Fruit fly (Drosophila melanogaster): ENCODE results near the gene Ilp1.

dm6 chr3L:9814621-9815020, 16.4 kb downstream of the Ilp1 start:
- TF ChIP-seq CTCF (optimal IDR thresholded peaks at IDR 0.05): no peak
- TF ChIP-seq CG8478 (optimal IDR thresholded peaks at IDR 0.05): no peak
